Worm (Caenorhabditis elegans): ENCODE data around the gene prp-39.

The prp-39 gene

DNA sequence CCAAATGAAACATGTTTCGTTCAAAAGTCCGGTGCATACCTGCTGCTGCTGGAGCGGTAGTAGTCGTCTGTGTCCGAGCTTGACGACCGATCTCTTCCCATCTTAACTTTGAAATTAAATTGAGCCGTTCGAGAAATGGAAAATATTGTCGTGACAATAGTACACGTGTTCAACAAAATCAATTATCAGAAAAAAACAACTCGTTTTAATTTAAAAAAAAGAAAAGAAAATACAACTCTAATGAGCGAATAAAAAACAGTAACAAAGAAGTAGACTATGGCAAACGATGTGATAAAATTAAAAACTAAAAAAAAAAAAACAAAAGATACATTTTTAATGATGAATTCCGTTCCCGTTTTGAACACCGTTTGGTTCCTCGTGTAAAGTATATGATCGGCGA, at the start of gene prp-39:
Gene prp-39, minus strand, starts transcription at position 101 of the 400 bp plus-strand sequence.
- TF ChIP-seq Y22D7AL.16 (tag; optimal IDR thresholded peaks at IDR 0.05) (no peak), eyg-1 (tag; optimal IDR thresholded peaks at IDR 0.05) (no peak), tbx-2 (tag; optimal IDR thresholded peaks at IDR 0.05) (no peak), ceh-14 (tag; optimal IDR thresholded peaks at IDR 0.05) (no peak), unc-55 (GFP tag; optimal IDR thresholded peaks at IDR 0.05) (no peak), fax-1 (tag; optimal IDR thresholded peaks at IDR 0.05) (no peak), npax-4 (tag; optimal IDR thresholded peaks at IDR 0.05) (no peak), unc-3 (GFP tag; conservative IDR thresholded peaks at IDR 0.05) (no peak), unc-3 (tag; optimal IDR thresholded peaks at IDR 0.05) (no peak), dmd-4 (tag; optimal IDR thresholded peaks at IDR 0.05; ENCODE audit: borderline replicate concordance) (no peak), odd-2 (tag; optimal IDR thresholded peaks at IDR 0.05) (no peak), sdc-2 (tag; optimal IDR thresholded peaks at IDR 0.05) (no peak), sox-4 (tag; optimal IDR thresholded peaks at IDR 0.05) (no peak), hlh-6 (tag; optimal IDR thresholded peaks at IDR 0.05) (no peak), hlh-15 (tag; optimal IDR thresholded peaks at IDR 0.05) (no peak), ets-4 (tag; optimal IDR thresholded peaks at IDR 0.05) (no peak), T23F11.4 (GFP tag; optimal IDR thresholded peaks at IDR 0.05) (no peak), K02D7.2 (tag; optimal IDR thresholded peaks at IDR 0.05) (no peak), ztf-16 (tag; optimal IDR thresholded peaks at IDR 0.05) (no peak)

DNA sequence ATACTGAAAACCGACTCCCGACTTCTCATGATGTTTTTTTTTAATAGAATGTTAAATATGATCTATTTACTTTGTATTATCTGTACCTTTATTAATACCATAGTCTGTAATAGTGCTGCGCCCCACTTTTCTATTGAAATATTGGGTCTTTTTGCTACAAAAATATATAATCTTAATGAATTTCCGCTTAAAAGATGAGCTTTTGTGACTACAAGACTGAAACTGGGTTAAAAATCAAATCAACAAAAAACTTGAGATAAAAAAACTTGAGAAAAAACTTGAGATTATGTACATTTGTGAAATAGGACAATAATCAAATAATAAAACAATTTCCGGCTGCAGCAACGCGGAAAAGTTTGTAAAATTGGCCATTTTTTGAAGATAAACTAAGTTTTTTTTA, 48.4 kb upstream of the prp-39 start, which contains the start of gene K09H11.15:
Gene K09H11.15, minus strand, starts transcription at position 101 of the 400 bp plus-strand sequence.
- TF ChIP-seq pha-2 (tag; optimal IDR thresholded peaks at IDR 0.05) (no peak), F13H6.1 (tag; optimal IDR thresholded peaks at IDR 0.05) (no peak), C38D4.7 (GFP tag; optimal IDR thresholded peaks at IDR 0.05) (no peak), elt-4 (tag; optimal IDR thresholded peaks at IDR 0.05) (no peak), K09A11.1 (tag; optimal IDR thresholded peaks at IDR 0.05; ENCODE audit: insufficient read depth) (no peak), fkh-10 (GFP tag; optimal IDR thresholded peaks at IDR 0.05) (no peak), unc-86 (tag; optimal IDR thresholded peaks at IDR 0.05) (no peak), tbx-2 (tag; optimal IDR thresholded peaks at IDR 0.05) (no peak), mec-3 (tag; optimal IDR thresholded peaks at IDR 0.05; ENCODE audit: borderline replicate concordance) (no peak), ama-1 (optimal IDR thresholded peaks at IDR 0.05) (no peak), che-1 (tag; optimal IDR thresholded peaks at IDR 0.05) (no peak)

DNA sequence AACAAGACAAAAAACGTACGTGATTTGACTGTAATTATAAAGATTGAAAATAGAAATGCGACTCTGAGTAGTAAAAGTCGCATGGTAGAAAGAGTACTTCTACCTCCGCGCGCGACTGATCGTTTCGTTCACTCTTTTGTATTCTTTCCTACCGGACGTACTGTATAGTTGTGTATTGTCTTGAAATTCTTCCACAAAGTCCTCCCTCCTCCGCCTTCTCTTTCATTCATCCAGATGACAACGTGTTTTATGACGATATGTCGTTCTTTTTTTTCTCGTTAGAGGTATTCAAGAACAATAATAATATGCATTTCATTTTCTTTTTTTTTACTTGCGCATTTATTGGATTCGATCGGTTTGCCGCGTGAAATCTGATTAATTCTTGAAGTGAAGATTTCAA, 44.0 kb upstream of the prp-39 start, which contains the start of gene K09H11.4:
Gene K09H11.4, minus strand, starts transcription at position 101 of the 400 bp plus-strand sequence.
- TF ChIP-seq sox-2 (GFP tag; IDR thresholded peaks at IDR 0.05) (no peak), unc-42 (tag; optimal IDR thresholded peaks at IDR 0.05) (no peak), pros-1 (tag; optimal IDR thresholded peaks at IDR 0.05) (no peak), pha-2 (tag; optimal IDR thresholded peaks at IDR 0.05) (no peak), elt-2 (tag; optimal IDR thresholded peaks at IDR 0.05) (no peak), nhr-11 (tag; optimal IDR thresholded peaks at IDR 0.05) (no peak), syd-9 (tag; optimal IDR thresholded peaks at IDR 0.05) (no peak), hlh-6 (tag; optimal IDR thresholded peaks at IDR 0.05) (no peak), tbx-7 (tag; optimal IDR thresholded peaks at IDR 0.05) (no peak), pag-3 (tag; optimal IDR thresholded peaks at IDR 0.05; ENCODE audit: borderline replicate concordance) (no peak), ceh-48 (tag; optimal IDR thresholded peaks at IDR 0.05) (no peak), mec-3 (tag; optimal IDR thresholded peaks at IDR 0.05; ENCODE audit: borderline replicate concordance) (no peak), pqm-1 (tag; optimal IDR thresholded peaks at IDR 0.05) (no peak), F13H6.1 (tag; optimal IDR thresholded peaks at IDR 0.05) (no peak), ceh-9 (tag; optimal IDR thresholded peaks at IDR 0.05) (no peak), C08G9.2 (tag; optimal IDR thresholded peaks at IDR 0.05) (no peak)
